Worm (Caenorhabditis elegans) whole organism, L1 larva: ENCODE measurements around the gene Y37E11B.2.
A peak's percentile ranks its signal among the peaks of the same experiment; 100 is the strongest.

Source experiments
- C04F5.9 ChIP-seq: sonication (generic microtip); optimal IDR thresholded peaks from 2 replicates; lab custom pipeline; 2016; ENCODE audit warnings: missing genetic modification characterization, missing compliant biosample characterization
- C16A3.4 ChIP-seq: fragments of 150-350 bp; optimal IDR thresholded peaks from 2 replicates; lab custom pipeline; 2014; ENCODE audit warnings: missing biosample characterization, missing genetic modification characterization
- C34B4.2 ChIP-seq: sonication (generic microtip); optimal IDR thresholded peaks from 2 replicates; lab custom pipeline; 2017; ENCODE audit warnings: mild to moderate bottlenecking, missing genetic modification characterization, missing compliant biosample characterization
- aha-1 ChIP-seq: fragments of 150-350 bp; optimal IDR thresholded peaks from 2 replicates; lab custom pipeline; 2014; ENCODE audit warnings: missing biosample characterization, missing genetic modification characterization
- blmp-1 ChIP-seq: fragments of 150-350 bp; optimal IDR thresholded peaks from 2 replicates; lab custom pipeline; 2014; ENCODE audit warnings: missing biosample characterization, missing genetic modification characterization
- ceh-8 ChIP-seq: fragments of 200-800 bp; sonication (Bioruptor generic); optimal IDR thresholded peaks from 2 replicates; lab custom pipeline; 2018; ENCODE audit warnings: mild to moderate bottlenecking, missing genetic modification characterization, moderate library complexity, missing compliant biosample characterization
- dpl-1 ChIP-seq, 3 experiments: fragments of 150-350 bp in 2 of 3; sonication (generic microtip) in 1 of 3; optimal IDR thresholded peaks; 2 replicates each; lab custom pipeline; 2014 to 2017; ENCODE audit warnings: missing biosample characterization in 3 of 3, missing genetic modification characterization in 3 of 3, missing genetic modification reagents in 3 of 3
- egl-27 ChIP-seq, 2 experiments: fragments of 150-350 bp in 1 of 2; sonication (generic microtip); optimal IDR thresholded peaks; 3 replicates each; lab custom pipeline; 2017 to 2018; ENCODE audit warnings: missing biosample characterization in 2 of 2, missing genetic modification characterization in 2 of 2, missing genetic modification reagents in 2 of 2
- elt-3 ChIP-seq, 6 experiments: fragments of 150-350 bp in 1 of 6; sonication (generic microtip); optimal IDR thresholded peaks; 2 replicates each; lab custom pipeline; 2017 to 2018; ENCODE audit warnings: missing biosample characterization in 6 of 6, missing genetic modification characterization in 6 of 6, inconsistent platforms in 1 of 6
- fkh-8 ChIP-seq: sonication (generic microtip); optimal IDR thresholded peaks from 2 replicates; lab custom pipeline; 2016; ENCODE audit warnings: mild to moderate bottlenecking, missing genetic modification characterization, missing compliant biosample characterization
- grh-1 ChIP-seq: fragments of 200-800 bp; sonication (Bioruptor generic); IDR thresholded peaks from 2 replicates; pipeline ENCODE4 v1.3.6; 2022; ENCODE audit warnings: missing genetic modification reagents, missing genetic modification characterization, missing compliant biosample characterization
- hlh-4 ChIP-seq: sonication (generic microtip); optimal IDR thresholded peaks from 2 replicates; lab custom pipeline; 2016; ENCODE audit warnings: mild to moderate bottlenecking, missing genetic modification characterization, missing compliant biosample characterization
- isw-1 ChIP-seq: fragments of 200-800 bp; sonication (Bioruptor generic); IDR thresholded peaks from 2 replicates; pipeline ENCODE4 v1.3.6; 2022; ENCODE audit warnings: missing genetic modification characterization, missing compliant biosample characterization
- lin-13 ChIP-seq: fragments of 150-350 bp; optimal IDR thresholded peaks from 2 replicates; lab custom pipeline; 2014; ENCODE audit warnings: missing biosample characterization, missing genetic modification reagents, missing genetic modification characterization
- lin-14 ChIP-seq: fragments of 200-800 bp; sonication (Bioruptor generic); optimal IDR thresholded peaks from 2 replicates; lab custom pipeline; 2018; ENCODE audit warnings: mild to moderate bottlenecking, missing genetic modification characterization, moderate library complexity, missing compliant biosample characterization
- lin-35 ChIP-seq, 2 experiments: fragments of 150-350 bp; optimal IDR thresholded peaks; 2 replicates each; lab custom pipeline; 2014; ENCODE audit warnings: missing biosample characterization in 2 of 2, missing genetic modification characterization in 2 of 2, missing genetic modification reagents in 2 of 2
- mef-2 ChIP-seq: fragments of 150-350 bp; optimal IDR thresholded peaks from 2 replicates; lab custom pipeline; 2014; ENCODE audit warnings: missing biosample characterization, missing genetic modification characterization
- nhr-11 ChIP-seq: fragments of 150-350 bp; optimal IDR thresholded peaks from 2 replicates; lab custom pipeline; 2014; ENCODE audit warnings: missing biosample characterization, missing genetic modification characterization
- nhr-12 ChIP-seq: sonication (generic microtip); optimal IDR thresholded peaks from 2 replicates; lab custom pipeline; 2017; ENCODE audit warnings: missing biosample characterization, missing genetic modification characterization
- nhr-237 ChIP-seq: fragments of 150-350 bp; optimal IDR thresholded peaks from 2 replicates; lab custom pipeline; 2014; ENCODE audit warnings: missing biosample characterization, missing genetic modification characterization
- nhr-76 ChIP-seq: sonication (generic microtip); optimal IDR thresholded peaks from 2 replicates; lab custom pipeline; 2017; ENCODE audit warnings: missing biosample characterization, missing genetic modification characterization
- nhr-77 ChIP-seq: fragments of 150-350 bp; optimal IDR thresholded peaks from 2 replicates; lab custom pipeline; 2014; ENCODE audit warnings: missing biosample characterization, missing genetic modification characterization
- nhr-84 ChIP-seq: sonication (generic microtip); optimal IDR thresholded peaks from 2 replicates; lab custom pipeline; 2017; ENCODE audit warnings: missing biosample characterization, missing genetic modification characterization
- nhr-85 ChIP-seq: sonication (generic microtip); peaks from one replicate; lab custom pipeline; 2016; ENCODE audit warnings: missing genetic modification characterization, inconsistent platforms, missing compliant biosample characterization
- pag-3 ChIP-seq: sonication (generic microtip); optimal IDR thresholded peaks from 2 replicates; lab custom pipeline; 2017; ENCODE audit warnings: missing genetic modification characterization, mild to moderate bottlenecking, missing compliant biosample characterization, antibody characterized with exemption, borderline replicate concordance; ENCODE audit not compliant: insufficient read depth
- pqm-1 ChIP-seq: sonication (generic microtip); optimal IDR thresholded peaks from 3 replicates; lab custom pipeline; 2017; ENCODE audit warnings: missing biosample characterization, missing genetic modification characterization
- rnt-1 ChIP-seq: sonication (generic microtip); optimal IDR thresholded peaks from 2 replicates; lab custom pipeline; 2016; ENCODE audit warnings: mild to moderate bottlenecking, missing genetic modification characterization, moderate library complexity, missing compliant biosample characterization
- snpc-4 ChIP-seq: fragments of 150-350 bp; optimal IDR thresholded peaks from 2 replicates; lab custom pipeline; 2014; ENCODE audit warnings: missing biosample characterization, missing genetic modification characterization
- tlp-1 ChIP-seq: fragments of 150-350 bp; optimal IDR thresholded peaks from 2 replicates; lab custom pipeline; 2014; ENCODE audit warnings: missing biosample characterization, missing genetic modification characterization
- unc-86 ChIP-seq: sonication (generic microtip); optimal IDR thresholded peaks from 2 replicates; lab custom pipeline; 2016; ENCODE audit warnings: missing genetic modification characterization, missing compliant biosample characterization
- vab-15 ChIP-seq: sonication (generic microtip); optimal IDR thresholded peaks from 2 replicates; lab custom pipeline; 2017; ENCODE audit warnings: missing genotype, mild to moderate bottlenecking, missing genetic modification characterization, missing compliant biosample characterization

Y37E11B.2 gene

DNA sequence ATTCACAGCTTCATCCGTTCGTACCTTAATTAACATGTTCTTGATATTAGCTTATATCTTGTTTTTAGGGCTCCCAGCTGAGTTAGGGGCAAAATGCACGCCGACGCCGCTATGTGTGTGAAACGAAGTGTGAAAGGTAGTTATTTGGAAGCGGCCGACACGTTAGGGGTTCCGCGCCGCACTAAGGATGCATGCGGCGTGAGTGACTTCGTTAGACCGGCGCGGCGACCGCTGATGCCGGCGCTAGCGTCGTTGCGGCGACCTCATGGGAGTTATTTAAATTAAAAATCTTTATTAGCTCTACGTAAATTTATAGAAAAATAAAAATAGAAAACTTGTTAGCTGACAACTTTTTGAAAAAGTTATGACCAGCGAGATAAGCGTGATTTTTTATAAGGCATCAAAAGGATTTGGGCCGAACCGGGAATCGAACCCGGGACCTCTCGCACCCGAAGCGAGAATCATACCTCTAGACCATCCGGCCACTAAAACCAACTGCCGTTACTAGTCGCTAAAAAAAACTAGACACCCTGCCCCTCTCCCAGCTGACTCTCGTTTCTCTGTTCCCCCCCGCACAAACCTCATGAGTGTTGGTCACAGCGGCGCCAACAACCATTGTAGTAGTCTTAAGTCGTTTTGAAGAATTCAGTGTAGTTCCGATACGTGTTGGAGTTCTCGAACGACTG, 26.3 kb upstream of the Y37E11B.2 start (continued):
- TF ChIP-seq nhr-77 = peak; percentile 15
- TF ChIP-seq grh-1 (GFP tag; lab: Robert Waterston, UW) = no peak
- no peak for TF ChIP-seq egl-27 (tag; optimal IDR thresholded peaks at IDR 0.05; lab: Kevin White, UChicago)
- no peak for TF ChIP-seq ceh-8
- no peak for TF ChIP-seq pag-3
- peak; percentile 20 to 33 (median 27) for TF ChIP-seq dpl-1 (GFP tag; optimal IDR thresholded peaks at IDR 0.05; lab: Kevin White, UChicago)
- no peak for TF ChIP-seq elt-3 (tag; optimal IDR thresholded peaks at IDR 0.05; lab: Kevin White, UChicago)
- TF ChIP-seq isw-1 = no peak; the same call in 1 of the 2 replicates
- no peak for TF ChIP-seq tlp-1 (tag; lab: Kevin White, UChicago)
- no peak for TF ChIP-seq nhr-84 (tag; lab: Kevin White, UChicago)
- TF ChIP-seq nhr-11 (tag; lab: Kevin White, UChicago) = no peak

DNA sequence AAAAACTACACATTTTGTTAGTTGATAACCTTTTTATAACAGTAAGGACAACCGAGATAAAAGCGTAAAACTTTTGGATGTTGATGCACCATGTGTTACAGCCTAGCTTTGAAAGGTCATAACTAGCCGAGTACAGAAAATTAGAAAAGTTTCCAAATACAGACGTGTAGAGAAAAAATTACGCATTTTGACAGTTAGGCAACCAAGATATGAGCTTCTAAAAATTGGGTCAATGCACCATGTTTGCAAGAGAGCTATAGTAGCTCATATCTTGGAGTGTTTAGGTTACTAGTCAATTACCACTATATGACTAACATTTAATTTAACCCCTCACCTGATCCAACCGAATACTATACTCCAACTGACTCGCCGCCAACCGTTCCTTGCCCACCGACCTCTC, 25.3 kb upstream of the Y37E11B.2 start:
- TF ChIP-seq nhr-76 (tag; lab: Kevin White, UChicago) (no peak), vab-15 (tag; lab: Kevin White, UChicago) (no peak)

DNA sequence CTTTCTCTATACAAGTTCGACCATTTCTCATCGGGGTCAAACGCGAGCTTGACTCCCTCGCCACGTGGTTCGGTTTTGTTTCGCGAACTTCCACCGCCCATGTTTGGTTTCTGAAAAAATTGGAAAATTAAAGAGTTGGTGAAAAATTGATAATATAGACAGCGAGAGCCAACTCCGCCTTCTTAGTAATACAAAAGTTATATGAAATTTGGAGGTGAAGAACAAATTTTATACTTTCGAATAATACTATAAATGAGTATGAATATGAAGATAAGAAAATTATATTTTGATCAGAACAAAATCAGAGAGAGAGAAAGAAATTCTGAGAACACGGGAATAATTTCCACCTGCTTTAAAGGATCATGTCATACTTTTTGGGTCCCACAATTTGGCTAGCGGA, 20.9 kb upstream of the Y37E11B.2 start, which contains the start of gene osm-9:
TSS of gene osm-9 (minus strand) at position 101 of the 400 bp plus-strand sequence.
- TF ChIP-seq hlh-4 (tag; lab: Kevin White, UChicago) = peak; percentile 22
- TF ChIP-seq rnt-1 (tag; lab: Kevin White, UChicago) = no peak
- TF ChIP-seq fkh-8 (tag; lab: Kevin White, UChicago) = peak; percentile 42
- TF ChIP-seq, all 84 proteins: peak for 2

DNA sequence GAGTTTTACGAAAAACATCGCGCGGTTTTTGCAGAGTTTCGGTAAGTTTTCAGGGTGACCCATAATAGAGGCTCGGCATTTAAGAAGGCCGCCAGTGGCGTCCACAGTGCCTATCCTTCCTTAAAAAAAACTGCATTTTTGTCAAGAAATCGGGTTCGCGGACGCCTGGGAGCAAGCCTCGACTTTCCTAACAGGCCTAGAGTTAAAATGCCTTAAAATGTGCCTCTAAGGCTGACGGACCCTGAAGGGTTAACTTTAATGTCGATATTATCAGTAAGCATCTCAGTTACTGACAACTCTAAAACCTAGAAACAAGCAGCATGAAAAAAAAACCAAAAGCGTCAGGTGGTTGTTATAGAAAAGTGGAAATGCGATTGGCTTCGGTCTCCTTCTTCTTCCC, 19.1 kb upstream of the Y37E11B.2 start:
- TF ChIP-seq lin-35 (GFP tag; optimal IDR thresholded peaks at IDR 0.05; lab: Kevin White, UChicago) (no peak), pqm-1 (tag; lab: Kevin White, UChicago) (no peak), mef-2 (tag; lab: Kevin White, UChicago) (no peak), nhr-12 (tag; lab: Kevin White, UChicago) (no peak), blmp-1 (no peak), nhr-237 (tag; lab: Kevin White, UChicago) (no peak), C34B4.2 (tag; lab: Kevin White, UChicago) (no peak), lin-13 (no peak), nhr-77 (no peak)
- TF ChIP-seq, all 84 proteins: peak for 0

DNA sequence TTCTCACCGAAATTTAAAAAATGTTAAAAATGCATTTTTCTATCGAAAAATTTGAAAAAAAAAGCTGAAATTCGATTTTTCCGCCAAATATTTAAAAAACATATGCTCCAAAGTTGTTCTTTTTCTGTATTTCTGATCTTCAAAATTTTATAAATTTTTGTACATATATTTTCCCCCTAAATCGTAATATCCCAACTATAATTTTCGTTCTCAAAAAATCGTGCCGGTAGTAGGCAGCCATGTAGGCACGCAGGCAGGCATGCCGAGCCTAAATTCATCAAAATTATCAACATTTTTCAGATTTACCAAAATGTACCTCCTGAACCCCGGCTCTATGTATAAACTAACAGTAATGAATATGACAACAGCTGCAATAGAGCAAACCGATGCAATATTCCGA, 13.4 kb upstream of the Y37E11B.2 start, which contains the start of gene sre-5:
TSS of gene sre-5 (plus strand) at position 301 of the 400 bp plus-strand sequence.
- TF ChIP-seq C16A3.4 (tag; lab: Kevin White, UChicago) (no peak), rnt-1 (tag; lab: Kevin White, UChicago) (no peak)

DNA sequence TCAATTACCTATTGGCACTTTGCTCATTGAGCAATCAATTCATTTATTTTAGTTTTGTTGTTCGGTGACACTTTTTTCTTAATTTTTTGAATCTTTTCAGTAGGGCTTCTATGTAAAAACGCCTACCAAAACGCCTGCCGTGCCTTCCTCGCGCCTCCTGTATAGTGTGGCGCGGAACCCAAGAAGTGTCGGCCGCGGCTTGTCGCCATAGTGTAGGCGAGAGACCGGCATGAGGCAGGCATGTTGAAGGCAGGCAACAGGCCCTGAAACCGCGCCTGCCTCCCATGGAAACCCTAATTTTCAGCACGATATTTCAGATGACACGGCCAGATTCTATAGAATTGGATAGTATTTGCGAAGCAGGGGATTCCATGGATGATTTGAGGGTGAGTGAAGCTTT, 9.6 kb upstream of the Y37E11B.2 start, which contains the start of gene otpl-1:
TSS of gene otpl-1 (plus strand) at position 372 of the 400 bp plus-strand sequence.
- peak; percentile 55 for TF ChIP-seq snpc-4
- no peak for TF ChIP-seq C04F5.9 (tag; lab: Kevin White, UChicago)

DNA sequence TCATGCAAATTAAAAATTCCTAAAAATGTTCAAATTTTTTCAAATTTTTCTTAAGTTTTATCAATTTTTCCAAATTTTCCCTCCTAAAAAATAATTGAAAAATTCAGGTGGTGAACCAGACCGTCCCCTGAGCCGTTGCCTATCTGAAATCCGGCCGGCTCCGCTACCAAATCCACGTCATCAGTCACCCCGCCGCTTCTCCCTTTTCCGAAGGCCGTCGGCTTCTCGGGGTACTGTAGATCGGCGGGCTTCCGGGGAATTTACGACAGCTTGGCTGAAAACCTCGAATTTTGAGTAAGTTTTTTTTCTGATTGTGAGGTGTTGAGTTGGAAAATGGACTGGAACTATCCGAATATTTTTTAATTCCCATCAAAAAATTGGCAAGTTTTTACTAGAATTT, 7.6 kb upstream of the Y37E11B.2 start:
- TF ChIP-seq unc-86 (tag; lab: Kevin White, UChicago) = no peak
- TF ChIP-seq aha-1 (tag; lab: Kevin White, UChicago) = no peak
- no peak for TF ChIP-seq vab-15 (tag; lab: Kevin White, UChicago)
- no peak for TF ChIP-seq lin-14 (GFP tag; lab: Kevin White, UChicago)
- no peak for TF ChIP-seq pqm-1 (tag; lab: Kevin White, UChicago)
- no peak for TF ChIP-seq nhr-85 (tag; lab: Kevin White, UChicago)
